Worm (Caenorhabditis elegans) whole organism, L1 larva: ENCODE results near the gene Y38E10A.3.

Source experiments
- aly-2 ChIP-seq: fragments of 150-350 bp; optimal IDR thresholded peaks from 2 replicates; lab custom pipeline; 2014; ENCODE audit warnings: missing biosample characterization, missing genetic modification characterization
- dpl-1 ChIP-seq, 3 experiments: fragments of 150-350 bp in 2 of 3; sonication (generic microtip) in 1 of 3; optimal IDR thresholded peaks; 2 replicates each; lab custom pipeline; 2014 to 2017; ENCODE audit warnings: missing biosample characterization in 3 of 3, missing genetic modification characterization in 3 of 3, missing genetic modification reagents in 3 of 3
- egl-27 ChIP-seq, 2 experiments: fragments of 150-350 bp in 1 of 2; sonication (generic microtip); optimal IDR thresholded peaks; 3 replicates each; lab custom pipeline; 2017 to 2018; ENCODE audit warnings: missing biosample characterization in 2 of 2, missing genetic modification characterization in 2 of 2, missing genetic modification reagents in 2 of 2
- hlh-17 ChIP-seq: fragments of 200-800 bp; sonication (Bioruptor generic); optimal IDR thresholded peaks from 2 replicates; lab custom pipeline; 2018; ENCODE audit warnings: missing genetic modification characterization, mild to moderate bottlenecking, missing compliant biosample characterization, moderate library complexity, borderline replicate concordance
- mep-1 ChIP-seq: fragments of 150-350 bp; optimal IDR thresholded peaks from 2 replicates; lab custom pipeline; 2014; ENCODE audit warnings: missing biosample characterization, missing genetic modification characterization
- nhr-28 ChIP-seq: fragments of 150-350 bp; optimal IDR thresholded peaks from 2 replicates; lab custom pipeline; 2014; ENCODE audit warnings: missing biosample characterization, missing genetic modification characterization
- pqm-1 ChIP-seq: sonication (generic microtip); optimal IDR thresholded peaks from 3 replicates; lab custom pipeline; 2017; ENCODE audit warnings: missing biosample characterization, missing genetic modification characterization

- TF ChIP-seq mep-1, result no peak
- no peak for TF ChIP-seq egl-27 (tag; optimal IDR thresholded peaks at IDR 0.05; lab: Kevin White, UChicago)
- TF ChIP-seq dpl-1 (GFP tag; optimal IDR thresholded peaks at IDR 0.05; lab: Kevin White, UChicago), result no peak
- TF ChIP-seq pqm-1, result no peak
- TF ChIP-seq nhr-28 (tag; lab: Kevin White, UChicago), result no peak
- no peak for TF ChIP-seq aly-2 (tag; lab: Kevin White, UChicago)
- no peak for TF ChIP-seq hlh-17 (GFP tag; lab: Kevin White, UChicago)
Measured at ce11 chrII:12542594-12542997, 32.0 kb downstream of the Y38E10A.3 start.
